Worm (Caenorhabditis elegans) whole organism, L1 larva: ENCODE data around the gene med-2.

Experiments used
- C04F5.9 ChIP-seq: sonication (generic microtip); optimal IDR thresholded peaks from 2 replicates; lab custom pipeline; 2016; ENCODE audit warnings: missing genetic modification characterization, missing compliant biosample characterization
- C16A3.4 ChIP-seq: fragments of 150-350 bp; optimal IDR thresholded peaks from 2 replicates; lab custom pipeline; 2014; ENCODE audit warnings: missing biosample characterization, missing genetic modification characterization
- F16B12.6 ChIP-seq: fragments of 150-350 bp; optimal IDR thresholded peaks from 2 replicates; lab custom pipeline; 2014; ENCODE audit warnings: missing biosample characterization, missing genetic modification characterization
- aly-2 ChIP-seq: fragments of 150-350 bp; optimal IDR thresholded peaks from 2 replicates; lab custom pipeline; 2014; ENCODE audit warnings: missing biosample characterization, missing genetic modification characterization
- ama-1 ChIP-seq: fragments of 150-350 bp; optimal IDR thresholded peaks from 2 replicates; lab custom pipeline; 2014
- blmp-1 ChIP-seq: fragments of 150-350 bp; optimal IDR thresholded peaks from 2 replicates; lab custom pipeline; 2014; ENCODE audit warnings: missing biosample characterization, missing genetic modification characterization
- ceh-8 ChIP-seq: fragments of 200-800 bp; sonication (Bioruptor generic); optimal IDR thresholded peaks from 2 replicates; lab custom pipeline; 2018; ENCODE audit warnings: mild to moderate bottlenecking, missing genetic modification characterization, moderate library complexity, missing compliant biosample characterization
- dpl-1 ChIP-seq, 3 experiments: fragments of 150-350 bp in 2 of 3; sonication (generic microtip) in 1 of 3; optimal IDR thresholded peaks; 2 replicates each; lab custom pipeline; 2014 to 2017; ENCODE audit warnings: missing biosample characterization in 3 of 3, missing genetic modification characterization in 3 of 3, missing genetic modification reagents in 3 of 3
- efl-1 ChIP-seq, 4 experiments: fragments of 150-350 bp; optimal IDR thresholded peaks in 3 of 4; peaks in 1 of 4; 1 replicate in 1 of 4; 2 replicates in 3 of 4; lab custom pipeline; 2014; ENCODE audit warnings: missing biosample characterization in 2 of 4, missing genetic modification characterization in 2 of 4, missing genetic modification reagents in 2 of 4
- egl-13 ChIP-seq: sonication (generic microtip); optimal IDR thresholded peaks from 2 replicates; lab custom pipeline; 2016; ENCODE audit warnings: missing genotype, missing genetic modification reagents, missing genetic modification characterization, missing compliant biosample characterization
- fkh-4 ChIP-seq: sonication (generic microtip); optimal IDR thresholded peaks from 2 replicates; lab custom pipeline; 2016; ENCODE audit warnings: missing compliant biosample characterization, missing genetic modification characterization, borderline replicate concordance
- fkh-8 ChIP-seq: sonication (generic microtip); optimal IDR thresholded peaks from 2 replicates; lab custom pipeline; 2016; ENCODE audit warnings: mild to moderate bottlenecking, missing genetic modification characterization, missing compliant biosample characterization
- grh-1 ChIP-seq: fragments of 200-800 bp; sonication (Bioruptor generic); IDR thresholded peaks from 2 replicates; pipeline ENCODE4 v1.3.6; 2022; ENCODE audit warnings: missing genetic modification reagents, missing genetic modification characterization, missing compliant biosample characterization
- hlh-17 ChIP-seq: fragments of 200-800 bp; sonication (Bioruptor generic); optimal IDR thresholded peaks from 2 replicates; lab custom pipeline; 2018; ENCODE audit warnings: missing genetic modification characterization, mild to moderate bottlenecking, missing compliant biosample characterization, moderate library complexity, borderline replicate concordance
- hpl-2 ChIP-seq: fragments of 150-350 bp; optimal IDR thresholded peaks from 2 replicates; lab custom pipeline; 2014; ENCODE audit warnings: missing biosample characterization, missing genetic modification reagents, missing genetic modification characterization
- irx-1 ChIP-seq: sonication (generic microtip); optimal IDR thresholded peaks from 2 replicates; lab custom pipeline; 2016; ENCODE audit warnings: missing genetic modification characterization, missing compliant biosample characterization
- isw-1 ChIP-seq: fragments of 200-800 bp; sonication (Bioruptor generic); IDR thresholded peaks from 2 replicates; pipeline ENCODE4 v1.3.6; 2022; ENCODE audit warnings: missing genetic modification characterization, missing compliant biosample characterization
- lin-13 ChIP-seq: fragments of 150-350 bp; optimal IDR thresholded peaks from 2 replicates; lab custom pipeline; 2014; ENCODE audit warnings: missing biosample characterization, missing genetic modification reagents, missing genetic modification characterization
- lin-35 ChIP-seq, 2 experiments: fragments of 150-350 bp; optimal IDR thresholded peaks; 2 replicates each; lab custom pipeline; 2014; ENCODE audit warnings: missing biosample characterization in 2 of 2, missing genetic modification characterization in 2 of 2, missing genetic modification reagents in 2 of 2
- lin-39 ChIP-seq: fragments of 150-350 bp; optimal IDR thresholded peaks from 2 replicates; lab custom pipeline; 2014; ENCODE audit warnings: missing biosample characterization, missing genetic modification reagents, missing genetic modification characterization
- lir-3 ChIP-seq: sonication (generic microtip); optimal IDR thresholded peaks from 2 replicates; lab custom pipeline; 2016; ENCODE audit warnings: mild to moderate bottlenecking, missing genetic modification characterization, moderate library complexity, missing compliant biosample characterization; ENCODE audit not compliant: poor library complexity
- mab-9 ChIP-seq: fragments of 200-800 bp; sonication (Bioruptor generic); IDR thresholded peaks from 2 replicates; pipeline ENCODE4 v1.3.6; 2022; ENCODE audit warnings: missing genetic modification reagents, missing genetic modification characterization, missing compliant biosample characterization
- mdl-1 ChIP-seq, 2 experiments: fragments of 150-350 bp; optimal IDR thresholded peaks; 2 replicates each; lab custom pipeline; 2014 to 2017; ENCODE audit warnings: missing biosample characterization in 2 of 2, missing genetic modification characterization in 2 of 2, inconsistent platforms in 1 of 2
- mef-2 ChIP-seq: fragments of 150-350 bp; optimal IDR thresholded peaks from 2 replicates; lab custom pipeline; 2014; ENCODE audit warnings: missing biosample characterization, missing genetic modification characterization
- mep-1 ChIP-seq: fragments of 150-350 bp; optimal IDR thresholded peaks from 2 replicates; lab custom pipeline; 2014; ENCODE audit warnings: missing biosample characterization, missing genetic modification characterization
- nhr-11 ChIP-seq: fragments of 150-350 bp; optimal IDR thresholded peaks from 2 replicates; lab custom pipeline; 2014; ENCODE audit warnings: missing biosample characterization, missing genetic modification characterization
- nhr-237 ChIP-seq: fragments of 150-350 bp; optimal IDR thresholded peaks from 2 replicates; lab custom pipeline; 2014; ENCODE audit warnings: missing biosample characterization, missing genetic modification characterization
- nhr-28 ChIP-seq: fragments of 150-350 bp; optimal IDR thresholded peaks from 2 replicates; lab custom pipeline; 2014; ENCODE audit warnings: missing biosample characterization, missing genetic modification characterization
- nhr-47 ChIP-seq: sonication (generic microtip); optimal IDR thresholded peaks from 2 replicates; lab custom pipeline; 2016; ENCODE audit warnings: mild to moderate bottlenecking, missing genetic modification characterization, moderate library complexity, missing compliant biosample characterization
- nhr-76 ChIP-seq: sonication (generic microtip); optimal IDR thresholded peaks from 2 replicates; lab custom pipeline; 2017; ENCODE audit warnings: missing biosample characterization, missing genetic modification characterization
- nhr-77 ChIP-seq: fragments of 150-350 bp; optimal IDR thresholded peaks from 2 replicates; lab custom pipeline; 2014; ENCODE audit warnings: missing biosample characterization, missing genetic modification characterization
- nhr-90 ChIP-seq: sonication (generic microtip); optimal IDR thresholded peaks from 2 replicates; lab custom pipeline; 2016; ENCODE audit warnings: mild to moderate bottlenecking, missing genetic modification characterization, missing compliant biosample characterization; ENCODE audit not compliant: poor library complexity
- pag-3 ChIP-seq: sonication (generic microtip); optimal IDR thresholded peaks from 2 replicates; lab custom pipeline; 2017; ENCODE audit warnings: missing genetic modification characterization, mild to moderate bottlenecking, missing compliant biosample characterization, antibody characterized with exemption, borderline replicate concordance; ENCODE audit not compliant: insufficient read depth
- pax-3 ChIP-seq: fragments of 200-800 bp; sonication (Bioruptor generic); optimal IDR thresholded peaks from 2 replicates; lab custom pipeline; 2018; ENCODE audit warnings: mild to moderate bottlenecking, missing genetic modification characterization, moderate library complexity, missing compliant biosample characterization
- rnt-1 ChIP-seq: sonication (generic microtip); optimal IDR thresholded peaks from 2 replicates; lab custom pipeline; 2016; ENCODE audit warnings: mild to moderate bottlenecking, missing genetic modification characterization, moderate library complexity, missing compliant biosample characterization
- skn-1 ChIP-seq: fragments of 150-350 bp; optimal IDR thresholded peaks from 2 replicates; lab custom pipeline; 2014; ENCODE audit warnings: missing biosample characterization, missing genetic modification characterization
- snpc-4 ChIP-seq: fragments of 150-350 bp; optimal IDR thresholded peaks from 2 replicates; lab custom pipeline; 2014; ENCODE audit warnings: missing biosample characterization, missing genetic modification characterization
- snu-23 ChIP-seq: sonication (generic microtip); optimal IDR thresholded peaks from 2 replicates; lab custom pipeline; 2016; ENCODE audit warnings: missing genetic modification characterization, missing compliant biosample characterization
- tbx-2 ChIP-seq: sonication (generic microtip); optimal IDR thresholded peaks from 2 replicates; lab custom pipeline; 2016; ENCODE audit warnings: missing genetic modification characterization, missing compliant biosample characterization
- unc-130 ChIP-seq: fragments of 150-350 bp; optimal IDR thresholded peaks from 2 replicates; lab custom pipeline; 2017; ENCODE audit warnings: missing biosample characterization, missing genetic modification characterization, inconsistent platforms
- xbp-1 ChIP-seq: sonication (generic microtip); optimal IDR thresholded peaks from 2 replicates; lab custom pipeline; 2016; ENCODE audit warnings: missing genetic modification characterization, missing compliant biosample characterization
- zag-1 ChIP-seq: fragments of 150-350 bp; optimal IDR thresholded peaks from 2 replicates; lab custom pipeline; 2014; ENCODE audit warnings: missing biosample characterization, missing genetic modification characterization
- zip-4 ChIP-seq: fragments of 200-800 bp; sonication (Bioruptor generic); optimal IDR thresholded peaks from 2 replicates; lab custom pipeline; 2018; ENCODE audit warnings: mild to moderate bottlenecking, missing genetic modification characterization, moderate library complexity, missing compliant biosample characterization
- ztf-11 ChIP-seq, 2 experiments: sonication (generic microtip); optimal IDR thresholded peaks; 2 replicates each; lab custom pipeline; 2016 to 2017; ENCODE audit warnings: missing genetic modification characterization in 2 of 2, missing biosample characterization in 1 of 2, missing compliant biosample characterization in 1 of 2
- ztf-4 ChIP-seq: fragments of 150-350 bp; optimal IDR thresholded peaks from 2 replicates; lab custom pipeline; 2014; ENCODE audit warnings: missing biosample characterization, missing genetic modification characterization

Gene med-2

DNA sequence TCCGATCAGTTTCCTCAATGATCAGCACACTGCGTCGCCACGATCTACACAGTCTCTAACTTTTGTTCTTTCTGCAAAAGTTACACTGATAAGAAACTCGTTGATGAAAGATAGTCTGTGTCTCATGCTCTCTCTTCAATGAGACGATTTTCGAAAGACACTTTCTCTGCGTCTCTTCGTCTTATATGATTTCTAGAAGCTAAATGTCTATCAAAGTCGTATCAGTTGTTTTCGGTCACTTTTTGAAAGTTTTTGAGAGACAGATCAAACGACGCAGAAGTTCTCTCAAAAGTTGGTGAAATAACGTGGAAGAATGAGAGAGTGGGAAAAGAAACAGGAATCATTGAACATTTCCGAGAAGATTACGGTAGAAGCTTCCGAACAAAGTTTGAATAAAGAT is 10.9 kb downstream of the med-2 start (continued):
- TF ChIP-seq nhr-11 (tag; lab: Kevin White, UChicago) (peak; percentile 4), mef-2 (no peak), pax-3 (no peak), hlh-17 (no peak), egl-13 (tag; lab: Kevin White, UChicago) (no peak), unc-130 (tag; lab: Kevin White, UChicago) (no peak), hpl-2 (GFP tag; lab: Kevin White, UChicago) (peak; percentile 28), C04F5.9 (tag; lab: Kevin White, UChicago) (no peak), C16A3.4 (tag; lab: Kevin White, UChicago) (no peak), lin-39 (tag; lab: Kevin White, UChicago) (peak; percentile 63), fkh-8 (tag; lab: Kevin White, UChicago) (no peak), snpc-4 (tag; lab: Kevin White, UChicago) (no peak), skn-1 (tag; lab: Kevin White, UChicago) (peak; percentile 29), nhr-90 (tag; lab: Kevin White, UChicago) (peak; percentile 53), ztf-11 (tag; optimal IDR thresholded peaks at IDR 0.05; lab: Kevin White, UChicago) (no peak), nhr-77 (tag; lab: Kevin White, UChicago) (peak; percentile 49), zag-1 (no peak), snu-23 (GFP tag; lab: Kevin White, UChicago) (peak; percentile 86), fkh-4 (tag; lab: Kevin White, UChicago) (no peak), nhr-28 (tag; lab: Kevin White, UChicago) (no peak), blmp-1 (tag; lab: Kevin White, UChicago) (peak; percentile 60), xbp-1 (peak; percentile 14), lin-35 (GFP tag; optimal IDR thresholded peaks at IDR 0.05; lab: Kevin White, UChicago) (peak; percentile 31 to 67), mep-1 (tag; lab: Kevin White, UChicago) (peak; percentile 66), ztf-4 (tag; lab: Kevin White, UChicago) (peak; percentile 51), tbx-2 (tag; lab: Kevin White, UChicago) (peak; percentile 77), nhr-47 (tag; lab: Kevin White, UChicago) (peak; percentile 58), grh-1 (GFP tag; lab: Robert Waterston, UW) (peak; percentile 44; the same call in 1 of the 2 replicates), F16B12.6 (no peak), nhr-237 (tag; lab: Kevin White, UChicago) (no peak), isw-1 (GFP tag; lab: Robert Waterston, UW) (no peak), lir-3 (peak; percentile 55), ama-1 (lab: Kevin White, UChicago) (no peak), irx-1 (no peak), lin-13 (GFP tag; lab: Kevin White, UChicago) (peak; percentile 18), zip-4 (no peak), dpl-1 (GFP tag; optimal IDR thresholded peaks at IDR 0.05; lab: Kevin White, UChicago) (peak in 2 of 3 experiments; percentile 24 to 63), mab-9 (GFP tag; lab: Robert Waterston, UW) (no peak), ceh-8 (GFP tag; lab: Kevin White, UChicago) (no peak), nhr-76 (no peak), aly-2 (peak; percentile 70), pag-3 (no peak), mdl-1 (tag; optimal IDR thresholded peaks at IDR 0.05; lab: Kevin White, UChicago) (peak in 1 of 2 experiments; percentile 49), rnt-1 (tag; lab: Kevin White, UChicago) (peak; percentile 81), efl-1 (optimal IDR thresholded peaks at IDR 0.05; lab: Kevin White, UChicago) (peak; percentile 60), efl-1 (GFP tag; optimal IDR thresholded peaks at IDR 0.05 in 1 of 2; lab: Kevin White, UChicago) (peak; percentile 36 to 95)
